Fruit fly (Drosophila melanogaster) whole organism, embryonic: ENCODE data around the gene CG6675.

Source experiments
- CG12769 ChIP-seq: fragments of 200-800 bp; sonication (Bioruptor generic); optimal IDR thresholded peaks from 2 replicates; lab custom pipeline; 2019; ENCODE audit warnings: missing biosample characterization, mild to moderate bottlenecking, missing genetic modification characterization, moderate library complexity
- CG17829 ChIP-seq: fragments of 200-800 bp; optimal IDR thresholded peaks from 2 replicates; lab custom pipeline; 2019; ENCODE audit warnings: missing biosample characterization, mild to moderate bottlenecking, missing genetic modification characterization, moderate library complexity
- CG18262 ChIP-seq: fragments of 200-800 bp; optimal IDR thresholded peaks from 3 replicates; lab custom pipeline; 2019; ENCODE audit warnings: missing biosample characterization, mild to moderate bottlenecking, missing genetic modification characterization, moderate library complexity
- CG7963 ChIP-seq: fragments of 200-800 bp; sonication (Bioruptor generic); IDR thresholded peaks from 3 replicates; pipeline ENCODE4 v1.3.6; 2022; ENCODE audit warnings: missing biosample characterization, missing genetic modification characterization; ENCODE audit not compliant: partially characterized antibody
- CG9797 ChIP-seq: fragments of 200-800 bp; sonication (Bioruptor generic); optimal IDR thresholded peaks from 3 replicates; lab custom pipeline; 2018; ENCODE audit warnings: missing biosample characterization, mild to moderate bottlenecking, missing genetic modification characterization
- Dip2 ChIP-seq: fragments of 200-800 bp; sonication (Bioruptor generic); IDR thresholded peaks from 2 replicates; pipeline ENCODE4 v1.3.6; 2022; ENCODE audit warnings: missing biosample characterization, missing genetic modification characterization
- H2.0 ChIP-seq: fragments of 200-800 bp; sonication (Bioruptor generic); IDR thresholded peaks from 2 replicates; pipeline ENCODE4 v1.3.6; 2022; ENCODE audit warnings: missing biosample characterization, missing genetic modification characterization
- Xrp1 ChIP-seq: fragments of 200-800 bp; sonication (Bioruptor generic); IDR thresholded peaks from 2 replicates; pipeline ENCODE4 v1.3.6; 2022; ENCODE audit warnings: missing biosample characterization, missing genetic modification characterization
- bcd ChIP-seq: fragments of 200-800 bp; sonication (Bioruptor generic); optimal IDR thresholded peaks from 2 replicates; lab custom pipeline; 2017; ENCODE audit warnings: missing biosample characterization, mild to moderate bottlenecking, missing genetic modification characterization
- grn ChIP-seq: fragments of 200-800 bp; sonication (Bioruptor generic); optimal IDR thresholded peaks from 3 replicates; lab custom pipeline; 2017; ENCODE audit warnings: missing biosample characterization, missing genetic modification characterization
- her ChIP-seq: fragments of 200-800 bp; sonication (Bioruptor generic); optimal IDR thresholded peaks from 2 replicates; lab custom pipeline; 2016; ENCODE audit warnings: missing biosample characterization, missing genetic modification characterization
- oc ChIP-seq: fragments of 200-800 bp; sonication (Bioruptor generic); optimal IDR thresholded peaks from 2 replicates; lab custom pipeline; 2018; ENCODE audit warnings: missing biosample characterization, mild to moderate bottlenecking, missing genetic modification characterization, moderate library complexity
- sens-2 ChIP-seq: fragments of 200-800 bp; sonication (Bioruptor generic); IDR thresholded peaks from 2 replicates; pipeline ENCODE4 v1.3.6; 2022; ENCODE audit warnings: missing biosample characterization, missing genetic modification characterization

dm6 chr2L:22153246-22153645 is 44.5 kb downstream of the CG6675 start:
- TF ChIP-seq CG18262 (tag; lab: Kevin White, UChicago) (no peak), Xrp1 (no peak), CG7963 (GFP tag; lab: Robert Waterston, UW) (no peak), CG12769 (tag; lab: Kevin White, UChicago) (no peak), H2.0 (GFP tag; lab: Robert Waterston, UW) (no peak), sens-2 (GFP tag; lab: Robert Waterston, UW) (no peak), CG17829 (tag; lab: Kevin White, UChicago) (no peak), oc (tag; lab: Kevin White, UChicago) (no peak), CG9797 (no peak), grn (no peak), bcd (GFP tag; lab: Kevin White, UChicago) (no peak), Dip2 (GFP tag; lab: Robert Waterston, UW) (no peak), her (no peak)
